Worm (Caenorhabditis elegans) whole organism, L2 larva: ENCODE measurements around the gene lpr-5.

Experiments used
- F13H6.1 ChIP-seq: sonication (generic microtip); optimal IDR thresholded peaks from 2 replicates; lab custom pipeline; 2016; ENCODE audit warnings: missing genetic modification characterization, missing compliant biosample characterization
- ZK546.5 ChIP-seq: sonication (generic microtip); optimal IDR thresholded peaks from 2 replicates; lab custom pipeline; 2017; ENCODE audit warnings: missing biosample characterization, missing genetic modification characterization
- aly-2 ChIP-seq: fragments of 150-350 bp; optimal IDR thresholded peaks from 2 replicates; lab custom pipeline; 2014; ENCODE audit warnings: missing biosample characterization, missing genetic modification characterization
- ama-1 ChIP-seq: fragments of 150-350 bp; optimal IDR thresholded peaks from 2 replicates; lab custom pipeline; 2018; ENCODE audit warnings: inconsistent platforms
- blmp-1 ChIP-seq: sonication (generic microtip); optimal IDR thresholded peaks from 2 replicates; lab custom pipeline; 2017; ENCODE audit warnings: missing genetic modification characterization, mild to moderate bottlenecking, missing compliant biosample characterization, antibody characterized with exemption, moderate library complexity; ENCODE audit not compliant: insufficient read depth
- ceh-16 ChIP-seq: fragments of 150-350 bp; optimal IDR thresholded peaks from 2 replicates; lab custom pipeline; 2014; ENCODE audit warnings: missing biosample characterization, missing genetic modification characterization
- ceh-82 ChIP-seq: fragments of 150-350 bp; optimal IDR thresholded peaks from 2 replicates; lab custom pipeline; 2014; ENCODE audit warnings: missing biosample characterization, missing genetic modification characterization
- crh-2 ChIP-seq: sonication (generic microtip); optimal IDR thresholded peaks from 2 replicates; lab custom pipeline; 2017; ENCODE audit warnings: missing biosample characterization, missing genetic modification characterization
- dmd-4 ChIP-seq: sonication (generic microtip); optimal IDR thresholded peaks from 2 replicates; lab custom pipeline; 2017; ENCODE audit warnings: missing biosample characterization, missing genetic modification characterization
- egl-27 ChIP-seq: sonication (generic microtip); optimal IDR thresholded peaks from 3 replicates; lab custom pipeline; 2017; ENCODE audit warnings: missing biosample characterization, missing genetic modification reagents, missing genetic modification characterization
- elt-1 ChIP-seq: fragments of 150-350 bp; optimal IDR thresholded peaks from 2 replicates; lab custom pipeline; 2014; ENCODE audit warnings: missing biosample characterization, missing genetic modification characterization
- elt-3 ChIP-seq: sonication (generic microtip); optimal IDR thresholded peaks from 2 replicates; lab custom pipeline; 2017; ENCODE audit warnings: missing biosample characterization, missing genetic modification characterization
- lin-13 ChIP-seq: fragments of 150-350 bp; optimal IDR thresholded peaks from 2 replicates; lab custom pipeline; 2014; ENCODE audit warnings: missing biosample characterization, missing genetic modification reagents, missing genetic modification characterization
- lin-39 ChIP-seq: fragments of 150-350 bp; optimal IDR thresholded peaks from 2 replicates; lab custom pipeline; 2014; ENCODE audit warnings: missing biosample characterization, missing genetic modification reagents, missing genetic modification characterization
- lsy-2 ChIP-seq, 2 experiments: fragments of 150-350 bp in 1 of 2; sonication (generic microtip) in 1 of 2; optimal IDR thresholded peaks; 2 replicates each; lab custom pipeline; 2014 to 2017; ENCODE audit warnings: missing biosample characterization in 2 of 2, missing genetic modification characterization in 2 of 2
- mbf-1 ChIP-seq: sonication (generic microtip); optimal IDR thresholded peaks from 2 replicates; lab custom pipeline; 2017; ENCODE audit warnings: missing biosample characterization, missing genetic modification characterization
- mdl-1 ChIP-seq, 2 experiments: fragments of 150-350 bp in 1 of 2; sonication (generic microtip) in 1 of 2; optimal IDR thresholded peaks; 2 replicates each; lab custom pipeline; 2017; ENCODE audit warnings: missing biosample characterization in 2 of 2, missing genetic modification characterization in 2 of 2
- nhr-11 ChIP-seq: fragments of 150-350 bp; optimal IDR thresholded peaks from 2 replicates; lab custom pipeline; 2014; ENCODE audit warnings: missing biosample characterization, missing genetic modification characterization
- nhr-12 ChIP-seq: fragments of 150-350 bp; optimal IDR thresholded peaks from 2 replicates; lab custom pipeline; 2014; ENCODE audit warnings: missing biosample characterization, missing genetic modification characterization
- nhr-129 ChIP-seq: fragments of 150-350 bp; optimal IDR thresholded peaks from 2 replicates; lab custom pipeline; 2014; ENCODE audit warnings: missing biosample characterization, missing genetic modification characterization
- nhr-21 ChIP-seq: fragments of 150-350 bp; optimal IDR thresholded peaks from 2 replicates; lab custom pipeline; 2014; ENCODE audit warnings: missing biosample characterization, missing genetic modification characterization
- nhr-23 ChIP-seq: fragments of 150-350 bp; optimal IDR thresholded peaks from 2 replicates; lab custom pipeline; 2014; ENCODE audit warnings: missing biosample characterization, missing genetic modification reagents, missing genetic modification characterization
- nhr-237 ChIP-seq: fragments of 150-350 bp; optimal IDR thresholded peaks from 2 replicates; lab custom pipeline; 2014; ENCODE audit warnings: missing biosample characterization, missing genetic modification characterization
- nhr-25 ChIP-seq: fragments of 150-350 bp; sonication (generic microtip); optimal IDR thresholded peaks from 3 replicates; lab custom pipeline; 2014; ENCODE audit warnings: missing biosample characterization, missing genetic modification characterization
- nhr-6 ChIP-seq: fragments of 150-350 bp; optimal IDR thresholded peaks from 2 replicates; lab custom pipeline; 2014; ENCODE audit warnings: missing biosample characterization, missing genetic modification characterization
- nhr-77 ChIP-seq: fragments of 150-350 bp; optimal IDR thresholded peaks from 2 replicates; lab custom pipeline; 2014; ENCODE audit warnings: missing biosample characterization, missing genetic modification characterization
- sem-4 ChIP-seq: fragments of 150-350 bp; optimal IDR thresholded peaks from 2 replicates; lab custom pipeline; 2014; ENCODE audit warnings: missing biosample characterization, missing genetic modification reagents, missing genetic modification characterization
- skn-1 ChIP-seq: sonication (generic microtip); optimal IDR thresholded peaks from 2 replicates; lab custom pipeline; 2017; ENCODE audit warnings: missing biosample characterization, missing genetic modification characterization
- sma-3 ChIP-seq: sonication (generic microtip); optimal IDR thresholded peaks from 2 replicates; lab custom pipeline; 2016; ENCODE audit warnings: missing genetic modification reagents, missing genetic modification characterization, missing compliant biosample characterization
- sma-9 ChIP-seq, 2 experiments: fragments of 150-350 bp in 1 of 2; sonication (generic microtip) in 1 of 2; optimal IDR thresholded peaks; 2 replicates each; lab custom pipeline; 2014 to 2016; ENCODE audit warnings: missing genetic modification characterization in 2 of 2, mild to moderate bottlenecking in 1 of 2, missing biosample characterization in 1 of 2, missing compliant biosample characterization in 1 of 2, missing genetic modification reagents in 1 of 2, moderate library complexity in 1 of 2
- snpc-4 ChIP-seq: fragments of 150-350 bp; optimal IDR thresholded peaks from 2 replicates; lab custom pipeline; 2014; ENCODE audit warnings: missing biosample characterization, missing genetic modification characterization
- unc-39 ChIP-seq: fragments of 150-350 bp; optimal IDR thresholded peaks from 2 replicates; lab custom pipeline; 2014; ENCODE audit warnings: missing biosample characterization, missing genetic modification characterization
- zag-1 ChIP-seq: fragments of 150-350 bp; optimal IDR thresholded peaks from 2 replicates; lab custom pipeline; 2014; ENCODE audit warnings: missing biosample characterization, missing genetic modification characterization
- ztf-1 ChIP-seq: fragments of 200-800 bp; sonication (Bioruptor generic); conservative IDR thresholded peaks from 2 replicates; pipeline ENCODE4 v1.3.6; 2022; ENCODE audit warnings: missing genetic modification characterization, missing compliant biosample characterization
- ztf-11 ChIP-seq: sonication (generic microtip); optimal IDR thresholded peaks from 2 replicates; lab custom pipeline; 2017; ENCODE audit warnings: missing biosample characterization, missing genetic modification characterization
- ztf-4 ChIP-seq: fragments of 150-350 bp; optimal IDR thresholded peaks from 2 replicates; lab custom pipeline; 2014; ENCODE audit warnings: missing biosample characterization, missing genetic modification characterization

Gene lpr-5

ce11 chrX:11068334-11068733 lies 6.4 kb downstream of the lpr-5 start, which contains the start of gene apt-9 (continued):
- TF ChIP-seq unc-39 = no peak
- no peak for TF ChIP-seq nhr-11 (tag; lab: Kevin White, UChicago)
- TF ChIP-seq ceh-16 (tag; lab: Kevin White, UChicago) = no peak
- no peak for TF ChIP-seq nhr-12 (tag; lab: Kevin White, UChicago)
- no peak for TF ChIP-seq ztf-1 (GFP tag; lab: Robert Waterston, UW)
- TF ChIP-seq ama-1 = no peak
- TF ChIP-seq crh-2 (tag; lab: Kevin White, UChicago) = no peak
- no peak for TF ChIP-seq nhr-6 (tag; lab: Kevin White, UChicago)
- no peak for TF ChIP-seq nhr-237 (tag; lab: Kevin White, UChicago)
- TF ChIP-seq nhr-23 (tag; lab: Kevin White, UChicago) = no peak
- TF ChIP-seq mdl-1 (tag; optimal IDR thresholded peaks at IDR 0.05; lab: Kevin White, UChicago) = peak in 1 of 2 experiments; percentile 28
- TF ChIP-seq elt-3 (tag; lab: Kevin White, UChicago) = no peak
- TF ChIP-seq ZK546.5 (tag; lab: Kevin White, UChicago) = no peak
- peak; percentile 23 for TF ChIP-seq snpc-4 (tag; lab: Kevin White, UChicago)
- no peak for TF ChIP-seq lin-39
- TF ChIP-seq elt-1 (tag; lab: Kevin White, UChicago) = no peak
- TF ChIP-seq nhr-129 (tag; lab: Kevin White, UChicago) = peak; percentile 54
- no peak for TF ChIP-seq dmd-4
- no peak for TF ChIP-seq sma-3

- TF ChIP-seq F13H6.1 (tag; lab: Kevin White, UChicago) = no peak
- no peak for TF ChIP-seq lin-13 (GFP tag; lab: Kevin White, UChicago)
- TF ChIP-seq aly-2 (tag; lab: Kevin White, UChicago) = no peak
- no peak for TF ChIP-seq nhr-21 (tag; lab: Kevin White, UChicago)
- no peak for TF ChIP-seq dmd-4
- no peak for TF ChIP-seq nhr-129 (tag; lab: Kevin White, UChicago)
- no peak for TF ChIP-seq sma-3
- no peak for TF ChIP-seq zag-1 (tag; lab: Kevin White, UChicago)
- no peak for TF ChIP-seq elt-3 (tag; lab: Kevin White, UChicago)
- no peak for TF ChIP-seq lsy-2 (tag; optimal IDR thresholded peaks at IDR 0.05; lab: Kevin White, UChicago)
- no peak for TF ChIP-seq nhr-25 (tag; lab: Kevin White, UChicago)
- no peak for TF ChIP-seq ceh-16 (tag; lab: Kevin White, UChicago)
- no peak for TF ChIP-seq unc-39
- no peak for TF ChIP-seq blmp-1 (tag; lab: Kevin White, UChicago)
- no peak for TF ChIP-seq crh-2 (tag; lab: Kevin White, UChicago)
- TF ChIP-seq ztf-11 (tag; lab: Kevin White, UChicago) = no peak
- no peak for TF ChIP-seq ama-1
- no peak for TF ChIP-seq nhr-12 (tag; lab: Kevin White, UChicago)
- TF ChIP-seq ztf-1 (GFP tag; lab: Robert Waterston, UW) = no peak
- no peak for TF ChIP-seq snpc-4 (tag; lab: Kevin White, UChicago)
Measured at ce11 chrX:11072701-11073100, 10.8 kb downstream of the lpr-5 start.

ce11 chrX:11073358-11073757 lies 11.4 kb downstream of the lpr-5 start, which contains the start of gene W04G3.5:
Gene W04G3.5 (plus strand): TSS chrX:11073658.
- TF ChIP-seq ztf-1 (GFP tag; lab: Robert Waterston, UW) (no peak), sma-9 (GFP tag; optimal IDR thresholded peaks at IDR 0.05; lab: Kevin White, UChicago) (no peak), sma-9 (tag; optimal IDR thresholded peaks at IDR 0.05; lab: Kevin White, UChicago) (no peak), sem-4 (no peak), mbf-1 (tag; lab: Kevin White, UChicago) (no peak), zag-1 (tag; lab: Kevin White, UChicago) (no peak), nhr-21 (tag; lab: Kevin White, UChicago) (no peak), nhr-77 (no peak), ceh-82 (no peak), ZK546.5 (tag; lab: Kevin White, UChicago) (no peak), lsy-2 (tag; optimal IDR thresholded peaks at IDR 0.05; lab: Kevin White, UChicago) (no peak), skn-1 (tag; lab: Kevin White, UChicago) (no peak), ztf-4 (tag; lab: Kevin White, UChicago) (no peak)

- TF ChIP-seq egl-27 (tag; lab: Kevin White, UChicago) = no peak
- TF ChIP-seq, all 48 proteins: peak for 0
Measured at ce11 chrX:11076491-11076890, 14.6 kb downstream of the lpr-5 start, which contains the start of gene W04G3.12. Gene W04G3.12 (minus strand): TSS chrX:11076801.
